Worm (Caenorhabditis elegans) whole organism, L1 larva: Measurements from ENCODE around the gene glrx-22.

Source experiments
- egl-27 ChIP-seq, 2 experiments: fragments of 150-350 bp in 1 of 2; sonication (generic microtip); optimal IDR thresholded peaks; 3 replicates each; lab custom pipeline; 2017 to 2018; ENCODE audit warnings: missing biosample characterization in 2 of 2, missing genetic modification characterization in 2 of 2, missing genetic modification reagents in 2 of 2
- nhr-237 ChIP-seq: fragments of 150-350 bp; optimal IDR thresholded peaks from 2 replicates; lab custom pipeline; 2014; ENCODE audit warnings: missing biosample characterization, missing genetic modification characterization
- sptf-1 ChIP-seq: fragments of 150-350 bp; optimal IDR thresholded peaks from 2 replicates; lab custom pipeline; 2014; ENCODE audit warnings: missing biosample characterization, missing genetic modification characterization
- unc-130 ChIP-seq: fragments of 150-350 bp; optimal IDR thresholded peaks from 2 replicates; lab custom pipeline; 2017; ENCODE audit warnings: missing biosample characterization, missing genetic modification characterization, inconsistent platforms
- zag-1 ChIP-seq: fragments of 150-350 bp; optimal IDR thresholded peaks from 2 replicates; lab custom pipeline; 2014; ENCODE audit warnings: missing biosample characterization, missing genetic modification characterization
- ztf-11 ChIP-seq, 2 experiments: sonication (generic microtip); optimal IDR thresholded peaks; 2 replicates each; lab custom pipeline; 2016 to 2017; ENCODE audit warnings: missing genetic modification characterization in 2 of 2, missing biosample characterization in 1 of 2, missing compliant biosample characterization in 1 of 2

DNA sequence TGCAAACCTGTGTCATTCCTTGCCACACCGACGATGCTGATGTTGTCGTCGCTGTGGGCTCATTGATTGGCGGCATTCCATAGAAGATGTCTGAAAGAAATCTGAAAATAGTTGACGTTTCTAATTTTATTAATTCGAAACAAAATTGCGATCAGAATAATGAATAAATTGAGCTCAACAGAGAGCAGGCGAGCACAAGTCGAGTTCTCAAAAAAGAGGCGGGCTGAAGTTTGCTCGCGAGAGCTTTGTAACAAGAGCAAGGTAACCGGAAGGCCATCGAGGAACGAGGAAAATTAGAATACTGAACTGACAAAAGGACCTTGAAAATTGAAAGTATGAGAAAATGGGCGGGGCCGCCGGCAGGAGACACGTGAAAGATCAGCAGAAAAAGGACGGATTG lies 35.5 kb upstream of the glrx-22 start, which contains the start of gene nhr-66:
- TF ChIP-seq zag-1 (tag; lab: Kevin White, UChicago) (no peak), sptf-1 (tag; lab: Kevin White, UChicago) (no peak), egl-27 (tag; optimal IDR thresholded peaks at IDR 0.05; lab: Kevin White, UChicago) (no peak), ztf-11 (tag; optimal IDR thresholded peaks at IDR 0.05; lab: Kevin White, UChicago) (no peak), unc-130 (tag; lab: Kevin White, UChicago) (no peak), nhr-237 (tag; lab: Kevin White, UChicago) (no peak)
